Fruit fly (Drosophila melanogaster): ENCODE results near the gene ChLD3.

The ChLD3 gene

dm6 chr2L:16743055-16743805, 4.6 kb downstream of the ChLD3 start, which contains the start of the genes LSm7 and BuGZ (continued):
- no peak for TF ChIP-seq hkb (optimal IDR thresholded peaks at IDR 0.05)
- no peak for TF ChIP-seq hkb (GFP tag; IDR thresholded peaks at IDR 0.05)
- no peak for TF ChIP-seq CG12236 (GFP tag; optimal IDR thresholded peaks at IDR 0.05)
- no peak for TF ChIP-seq CG10321 (GFP tag; IDR thresholded peaks at IDR 0.05)
- no peak for TF ChIP-seq CG6854 (GFP tag; optimal IDR thresholded peaks at IDR 0.05)
- TF ChIP-seq H15 (GFP tag; IDR thresholded peaks at IDR 0.05) = 0 out of 3 replicates have a peak, but pooled peaks have one; percentile 12
- TF ChIP-seq Max (GFP tag; optimal IDR thresholded peaks at IDR 0.05) = peak; percentile 48
- TF ChIP-seq ttk (GFP tag; IDR thresholded peaks at IDR 0.05) = no peak
- no peak for TF ChIP-seq CG8281 (tag; optimal IDR thresholded peaks at IDR 0.05)
- peak; percentile 17 for TF ChIP-seq CG1529 (GFP tag; optimal IDR thresholded peaks at IDR 0.05)
- TF ChIP-seq nerfin-2 (GFP tag; IDR thresholded peaks at IDR 0.05; ENCODE audit: partially characterized antibody) = peak; percentile 43; the same call in 1 of the 2 replicates
- TF ChIP-seq Med (GFP tag) = peak; percentile 90
- TF ChIP-seq corto (GFP tag; optimal IDR thresholded peaks at IDR 0.05) = no peak
- no peak for TF ChIP-seq NfI (GFP tag; optimal IDR thresholded peaks at IDR 0.05)
- TF ChIP-seq klu (GFP tag; IDR thresholded peaks at IDR 0.05) = no peak
- TF ChIP-seq CG10654 (GFP tag; optimal IDR thresholded peaks at IDR 0.05) = no peak
- TF ChIP-seq CG2875 (GFP tag; optimal IDR thresholded peaks at IDR 0.05) = peak; percentile 16
- peak; percentile 98 for TF ChIP-seq MESR4 (GFP tag; optimal IDR thresholded peaks at IDR 0.05)
- no peak for TF ChIP-seq CG1792 (GFP tag; optimal IDR thresholded peaks at IDR 0.05)
- 0 out of 2 replicates have a peak, but pooled peaks have one; percentile 11 for TF ChIP-seq CG5953 (GFP tag; IDR thresholded peaks at IDR 0.05)
- no peak for TF ChIP-seq hb (GFP tag; IDR thresholded peaks at IDR 0.05; ENCODE audit: partially characterized antibody)
- TF ChIP-seq NFAT (GFP tag; IDR thresholded peaks at IDR 0.05) = no peak; the same call in 1 of the 2 replicates
- peak; percentile 36 for TF ChIP-seq CG8388 (GFP tag; optimal IDR thresholded peaks at IDR 0.05)
- TF ChIP-seq CG2202 (tag; optimal IDR thresholded peaks at IDR 0.05) = no peak
- peak; percentile 38 for TF ChIP-seq Hsf (GFP tag; optimal IDR thresholded peaks at IDR 0.05)
- peak; percentile 76 for TF ChIP-seq sens (GFP tag)
- peak; percentile 40 for TF ChIP-seq HHEX (GFP tag; optimal IDR thresholded peaks at IDR 0.05)
- TF ChIP-seq B-H2 (GFP tag; optimal IDR thresholded peaks at IDR 0.05) = no peak
- TF ChIP-seq grn (GFP tag; optimal IDR thresholded peaks at IDR 0.05) = no peak
- TF ChIP-seq CG17829 (tag; optimal IDR thresholded peaks at IDR 0.05) = peak; percentile 60
- TF ChIP-seq wek (GFP tag; optimal IDR thresholded peaks at IDR 0.05) = no peak
- no peak; the same call in 2 of the 3 replicates for TF ChIP-seq Dbx (GFP tag; IDR thresholded peaks at IDR 0.05)
- TF ChIP-seq mirr (GFP tag; optimal IDR thresholded peaks at IDR 0.05) = no peak
- no peak for TF ChIP-seq zf30C (GFP tag; optimal IDR thresholded peaks at IDR 0.05)
- TF ChIP-seq CG31388 (GFP tag; optimal IDR thresholded peaks at IDR 0.05) = no peak
- TF ChIP-seq cas (GFP tag; IDR thresholded peaks at IDR 0.05) = no peak
- TF ChIP-seq CG9932 (GFP tag; IDR thresholded peaks at IDR 0.05) = no peak
- no peak for TF ChIP-seq gsb (GFP tag; IDR thresholded peaks at IDR 0.05)
- peak; percentile 45; the same call in 1 of the 2 replicates for TF ChIP-seq amos (GFP tag; IDR thresholded peaks at IDR 0.05; ENCODE audit: partially characterized antibody)
- TF ChIP-seq CG11560 (tag; IDR thresholded peaks at IDR 0.05) = peak; percentile 80; the same call in 2 of the 3 replicates
- TF ChIP-seq CG12299 (tag; optimal IDR thresholded peaks at IDR 0.05) = peak; percentile 3
- TF ChIP-seq CG11696 (GFP tag; IDR thresholded peaks at IDR 0.05) = no peak
- TF ChIP-seq zfh1 (GFP tag; IDR thresholded peaks at IDR 0.05) = no peak
- no peak for TF ChIP-seq tx (GFP tag; optimal IDR thresholded peaks at IDR 0.05)
- no peak for TF ChIP-seq CG13123 (GFP tag; optimal IDR thresholded peaks at IDR 0.05)
- TF ChIP-seq yki (optimal IDR thresholded peaks at IDR 0.05) = no peak
- TF ChIP-seq CG17328 (GFP tag; IDR thresholded peaks at IDR 0.05) = no peak
- no peak for TF ChIP-seq CG7357 (GFP tag; IDR thresholded peaks at IDR 0.05)
- no peak for TF ChIP-seq CG31365 (tag; optimal IDR thresholded peaks at IDR 0.05)
- peak; percentile 80 for TF ChIP-seq CG32767 (GFP tag; IDR thresholded peaks at IDR 0.05)
- no peak for TF ChIP-seq PHDP (tag; optimal IDR thresholded peaks at IDR 0.05)

All from whole organism, embryonic.